Worm (Caenorhabditis elegans) whole organism, L2 larva: Measurements from ENCODE around the gene patr-1.
A peak's percentile ranks its signal among the peaks of the same experiment; 100 is the strongest.

Experiments
- C34F6.9 ChIP-seq: fragments of 150-350 bp; optimal IDR thresholded peaks from 2 replicates; lab custom pipeline; 2014; ENCODE audit warnings: missing biosample characterization, missing genetic modification characterization
- F13H6.1 ChIP-seq: sonication (generic microtip); optimal IDR thresholded peaks from 2 replicates; lab custom pipeline; 2016; ENCODE audit warnings: missing genetic modification characterization, missing compliant biosample characterization
- R02D3.7 ChIP-seq: fragments of 150-350 bp; optimal IDR thresholded peaks from 2 replicates; lab custom pipeline; 2014; ENCODE audit warnings: missing biosample characterization, missing genetic modification characterization
- Y55F3AM.14 ChIP-seq: fragments of 200-800 bp; sonication (Bioruptor generic); optimal IDR thresholded peaks from 2 replicates; lab custom pipeline; 2018; ENCODE audit warnings: mild to moderate bottlenecking, missing genetic modification characterization, missing compliant biosample characterization
- ZK546.5 ChIP-seq: sonication (generic microtip); optimal IDR thresholded peaks from 2 replicates; lab custom pipeline; 2017; ENCODE audit warnings: missing biosample characterization, missing genetic modification characterization
- alr-1 ChIP-seq: fragments of 150-350 bp; optimal IDR thresholded peaks from 2 replicates; lab custom pipeline; 2014; ENCODE audit warnings: missing biosample characterization, missing genetic modification characterization
- aly-2 ChIP-seq: fragments of 150-350 bp; optimal IDR thresholded peaks from 2 replicates; lab custom pipeline; 2014; ENCODE audit warnings: missing biosample characterization, missing genetic modification characterization
- ama-1 ChIP-seq: fragments of 150-350 bp; optimal IDR thresholded peaks from 2 replicates; lab custom pipeline; 2018; ENCODE audit warnings: inconsistent platforms
- blmp-1 ChIP-seq: sonication (generic microtip); optimal IDR thresholded peaks from 2 replicates; lab custom pipeline; 2017; ENCODE audit warnings: missing genetic modification characterization, mild to moderate bottlenecking, missing compliant biosample characterization, antibody characterized with exemption, moderate library complexity; ENCODE audit not compliant: insufficient read depth
- ceh-16 ChIP-seq: fragments of 150-350 bp; optimal IDR thresholded peaks from 2 replicates; lab custom pipeline; 2014; ENCODE audit warnings: missing biosample characterization, missing genetic modification characterization
- ceh-82 ChIP-seq: fragments of 150-350 bp; optimal IDR thresholded peaks from 2 replicates; lab custom pipeline; 2014; ENCODE audit warnings: missing biosample characterization, missing genetic modification characterization
- crh-2 ChIP-seq: sonication (generic microtip); optimal IDR thresholded peaks from 2 replicates; lab custom pipeline; 2017; ENCODE audit warnings: missing biosample characterization, missing genetic modification characterization
- dmd-4 ChIP-seq: sonication (generic microtip); optimal IDR thresholded peaks from 2 replicates; lab custom pipeline; 2017; ENCODE audit warnings: missing biosample characterization, missing genetic modification characterization
- egl-27 ChIP-seq: sonication (generic microtip); optimal IDR thresholded peaks from 3 replicates; lab custom pipeline; 2017; ENCODE audit warnings: missing biosample characterization, missing genetic modification reagents, missing genetic modification characterization
- elt-1 ChIP-seq: fragments of 150-350 bp; optimal IDR thresholded peaks from 2 replicates; lab custom pipeline; 2014; ENCODE audit warnings: missing biosample characterization, missing genetic modification characterization
- elt-3 ChIP-seq: sonication (generic microtip); optimal IDR thresholded peaks from 2 replicates; lab custom pipeline; 2017; ENCODE audit warnings: missing biosample characterization, missing genetic modification characterization
- fos-1 ChIP-seq: fragments of 150-350 bp; optimal IDR thresholded peaks from 2 replicates; lab custom pipeline; 2014; ENCODE audit warnings: missing biosample characterization, missing genetic modification characterization
- gmeb-1 ChIP-seq: fragments of 150-350 bp; optimal IDR thresholded peaks from 2 replicates; lab custom pipeline; 2014; ENCODE audit warnings: missing biosample characterization, missing genetic modification characterization
- lin-11 ChIP-seq: fragments of 150-350 bp; sonication (generic microtip); optimal IDR thresholded peaks from 2 replicates; lab custom pipeline; 2014; ENCODE audit warnings: missing biosample characterization, missing genetic modification characterization, inconsistent platforms, mixed read lengths
- lin-13 ChIP-seq: fragments of 150-350 bp; optimal IDR thresholded peaks from 2 replicates; lab custom pipeline; 2014; ENCODE audit warnings: missing biosample characterization, missing genetic modification reagents, missing genetic modification characterization
- lin-39 ChIP-seq: fragments of 150-350 bp; optimal IDR thresholded peaks from 2 replicates; lab custom pipeline; 2014; ENCODE audit warnings: missing biosample characterization, missing genetic modification reagents, missing genetic modification characterization
- lsy-2 ChIP-seq, 2 experiments: fragments of 150-350 bp in 1 of 2; sonication (generic microtip) in 1 of 2; optimal IDR thresholded peaks; 2 replicates each; lab custom pipeline; 2014 to 2017; ENCODE audit warnings: missing biosample characterization in 2 of 2, missing genetic modification characterization in 2 of 2
- mab-5 ChIP-seq: fragments of 150-350 bp; optimal IDR thresholded peaks from 2 replicates; lab custom pipeline; 2014; ENCODE audit warnings: missing biosample characterization, missing genetic modification characterization
- mbf-1 ChIP-seq: sonication (generic microtip); optimal IDR thresholded peaks from 2 replicates; lab custom pipeline; 2017; ENCODE audit warnings: missing biosample characterization, missing genetic modification characterization
- mdl-1 ChIP-seq, 2 experiments: fragments of 150-350 bp in 1 of 2; sonication (generic microtip) in 1 of 2; optimal IDR thresholded peaks; 2 replicates each; lab custom pipeline; 2017; ENCODE audit warnings: missing biosample characterization in 2 of 2, missing genetic modification characterization in 2 of 2
- nhr-11 ChIP-seq: fragments of 150-350 bp; optimal IDR thresholded peaks from 2 replicates; lab custom pipeline; 2014; ENCODE audit warnings: missing biosample characterization, missing genetic modification characterization
- nhr-12 ChIP-seq: fragments of 150-350 bp; optimal IDR thresholded peaks from 2 replicates; lab custom pipeline; 2014; ENCODE audit warnings: missing biosample characterization, missing genetic modification characterization
- nhr-129 ChIP-seq: fragments of 150-350 bp; optimal IDR thresholded peaks from 2 replicates; lab custom pipeline; 2014; ENCODE audit warnings: missing biosample characterization, missing genetic modification characterization
- nhr-21 ChIP-seq: fragments of 150-350 bp; optimal IDR thresholded peaks from 2 replicates; lab custom pipeline; 2014; ENCODE audit warnings: missing biosample characterization, missing genetic modification characterization
- nhr-25 ChIP-seq: fragments of 150-350 bp; sonication (generic microtip); optimal IDR thresholded peaks from 3 replicates; lab custom pipeline; 2014; ENCODE audit warnings: missing biosample characterization, missing genetic modification characterization
- nhr-77 ChIP-seq: fragments of 150-350 bp; optimal IDR thresholded peaks from 2 replicates; lab custom pipeline; 2014; ENCODE audit warnings: missing biosample characterization, missing genetic modification characterization
- peb-1 ChIP-seq: fragments of 150-350 bp; optimal IDR thresholded peaks from 2 replicates; lab custom pipeline; 2014; ENCODE audit warnings: missing biosample characterization, missing genetic modification characterization
- sem-4 ChIP-seq: fragments of 150-350 bp; optimal IDR thresholded peaks from 2 replicates; lab custom pipeline; 2014; ENCODE audit warnings: missing biosample characterization, missing genetic modification reagents, missing genetic modification characterization
- sma-3 ChIP-seq: sonication (generic microtip); optimal IDR thresholded peaks from 2 replicates; lab custom pipeline; 2016; ENCODE audit warnings: missing genetic modification reagents, missing genetic modification characterization, missing compliant biosample characterization
- sma-9 ChIP-seq, 2 experiments: fragments of 150-350 bp in 1 of 2; sonication (generic microtip) in 1 of 2; optimal IDR thresholded peaks; 2 replicates each; lab custom pipeline; 2014 to 2016; ENCODE audit warnings: missing genetic modification characterization in 2 of 2, mild to moderate bottlenecking in 1 of 2, missing biosample characterization in 1 of 2, missing compliant biosample characterization in 1 of 2, missing genetic modification reagents in 1 of 2, moderate library complexity in 1 of 2
- snpc-4 ChIP-seq: fragments of 150-350 bp; optimal IDR thresholded peaks from 2 replicates; lab custom pipeline; 2014; ENCODE audit warnings: missing biosample characterization, missing genetic modification characterization
- unc-55 ChIP-seq: fragments of 150-350 bp; sonication (generic microtip); optimal IDR thresholded peaks from 3 replicates; lab custom pipeline; 2014; ENCODE audit warnings: missing biosample characterization, missing genetic modification reagents, missing genetic modification characterization
- zag-1 ChIP-seq: fragments of 150-350 bp; optimal IDR thresholded peaks from 2 replicates; lab custom pipeline; 2014; ENCODE audit warnings: missing biosample characterization, missing genetic modification characterization
- ztf-1 ChIP-seq: fragments of 200-800 bp; sonication (Bioruptor generic); conservative IDR thresholded peaks from 2 replicates; pipeline ENCODE4 v1.3.6; 2022; ENCODE audit warnings: missing genetic modification characterization, missing compliant biosample characterization
- ztf-11 ChIP-seq: sonication (generic microtip); optimal IDR thresholded peaks from 2 replicates; lab custom pipeline; 2017; ENCODE audit warnings: missing biosample characterization, missing genetic modification characterization
- ztf-4 ChIP-seq: fragments of 150-350 bp; optimal IDR thresholded peaks from 2 replicates; lab custom pipeline; 2014; ENCODE audit warnings: missing biosample characterization, missing genetic modification characterization

patr-1 gene

DNA sequence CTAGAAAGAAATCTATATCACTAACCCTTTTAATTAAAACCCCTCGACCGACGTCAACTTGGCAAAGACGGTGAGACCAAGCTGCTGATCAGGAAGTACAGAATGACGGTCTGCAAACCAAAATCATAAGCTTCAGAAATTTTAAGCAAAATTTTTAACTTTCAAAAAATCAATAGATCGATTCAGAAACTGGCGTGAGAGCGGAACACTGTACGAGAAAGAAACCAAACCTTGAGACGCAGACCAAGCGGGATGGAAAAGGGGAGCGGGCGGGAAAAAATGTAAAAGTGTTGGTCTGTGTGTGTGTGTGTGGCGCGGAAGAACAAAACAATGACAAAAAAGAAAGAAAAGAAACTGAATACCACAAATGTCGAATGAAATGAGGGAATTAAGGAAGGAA, 29.2 kb downstream of the patr-1 start, which contains the start of the genes F44E5.17 and gpb-1:
Gene F44E5.17 (minus strand): TSS at position 101 of the 400 bp plus-strand sequence.
Gene gpb-1 (minus strand): TSS at position 118 of the 400 bp plus-strand sequence.
- no peak for TF ChIP-seq nhr-77 (tag; lab: Kevin White, UChicago)
- TF ChIP-seq elt-3 (tag; lab: Kevin White, UChicago): no peak
- no peak for TF ChIP-seq ztf-1 (GFP tag; lab: Robert Waterston, UW)
- no peak for TF ChIP-seq mdl-1 (tag; optimal IDR thresholded peaks at IDR 0.05; lab: Kevin White, UChicago)
- TF ChIP-seq nhr-11: no peak
- TF ChIP-seq elt-1 (tag; lab: Kevin White, UChicago): no peak
- TF ChIP-seq egl-27: no peak
- no peak for TF ChIP-seq sem-4
- no peak for TF ChIP-seq nhr-21 (tag; lab: Kevin White, UChicago)
- TF ChIP-seq mab-5 (tag; lab: Kevin White, UChicago): no peak
- TF ChIP-seq aly-2: no peak
- TF ChIP-seq unc-55 (GFP tag; lab: Kevin White, UChicago): no peak
- no peak for TF ChIP-seq mbf-1 (tag; lab: Kevin White, UChicago)
- TF ChIP-seq sma-3: no peak
- TF ChIP-seq, all 48 proteins: peak for 0

DNA sequence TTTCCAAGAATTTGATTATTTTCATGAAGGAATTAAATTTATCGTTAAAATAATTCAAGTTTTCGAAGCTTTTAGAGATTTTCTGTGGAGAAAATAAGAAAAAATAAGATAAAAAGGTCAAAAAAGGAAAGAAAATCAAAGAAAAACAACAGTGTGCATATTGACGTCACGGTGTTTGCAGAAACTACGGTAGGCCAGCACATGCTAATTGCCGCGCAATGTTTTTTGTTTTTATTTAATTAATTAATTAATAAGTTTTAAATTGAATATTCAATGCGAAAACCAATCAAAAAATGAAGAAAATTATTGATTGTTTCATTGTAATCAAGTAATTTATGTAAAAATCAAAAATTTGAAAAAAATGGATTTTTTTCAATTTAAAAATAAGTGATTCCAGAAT, 29.9 kb downstream of the patr-1 start:
- TF ChIP-seq ztf-4 (tag; lab: Kevin White, UChicago): no peak
- peak; percentile 29 to 92 for TF ChIP-seq lsy-2 (tag; optimal IDR thresholded peaks at IDR 0.05; lab: Kevin White, UChicago)
- no peak for TF ChIP-seq lin-39 (tag; lab: Kevin White, UChicago)
- TF ChIP-seq ztf-1 (GFP tag; lab: Robert Waterston, UW): no peak
- no peak for TF ChIP-seq nhr-25 (tag; lab: Kevin White, UChicago)
- no peak for TF ChIP-seq blmp-1 (tag; lab: Kevin White, UChicago)
- TF ChIP-seq mab-5 (tag; lab: Kevin White, UChicago): no peak
- TF ChIP-seq fos-1: no peak
- no peak for TF ChIP-seq elt-3 (tag; lab: Kevin White, UChicago)
- TF ChIP-seq peb-1 (tag; lab: Kevin White, UChicago): no peak
- no peak for TF ChIP-seq Y55F3AM.14 (GFP tag; lab: Kevin White, UChicago)
- no peak for TF ChIP-seq R02D3.7
- no peak for TF ChIP-seq ceh-16 (tag; lab: Kevin White, UChicago)
- no peak for TF ChIP-seq dmd-4 (tag; lab: Kevin White, UChicago)
- no peak for TF ChIP-seq alr-1 (tag; lab: Kevin White, UChicago)
- TF ChIP-seq mdl-1 (tag; optimal IDR thresholded peaks at IDR 0.05; lab: Kevin White, UChicago): no peak
- peak; percentile 33 for TF ChIP-seq unc-55 (GFP tag; lab: Kevin White, UChicago)
- no peak for TF ChIP-seq F13H6.1 (tag; lab: Kevin White, UChicago)
- no peak for TF ChIP-seq lin-11 (tag; lab: Kevin White, UChicago)
- no peak for TF ChIP-seq nhr-21 (tag; lab: Kevin White, UChicago)
- TF ChIP-seq mbf-1 (tag; lab: Kevin White, UChicago): no peak
- peak; percentile 8 for TF ChIP-seq lin-13
- no peak for TF ChIP-seq gmeb-1 (tag; lab: Kevin White, UChicago)
- TF ChIP-seq crh-2 (tag; lab: Kevin White, UChicago): no peak
- no peak for TF ChIP-seq ztf-11 (tag; lab: Kevin White, UChicago)

DNA sequence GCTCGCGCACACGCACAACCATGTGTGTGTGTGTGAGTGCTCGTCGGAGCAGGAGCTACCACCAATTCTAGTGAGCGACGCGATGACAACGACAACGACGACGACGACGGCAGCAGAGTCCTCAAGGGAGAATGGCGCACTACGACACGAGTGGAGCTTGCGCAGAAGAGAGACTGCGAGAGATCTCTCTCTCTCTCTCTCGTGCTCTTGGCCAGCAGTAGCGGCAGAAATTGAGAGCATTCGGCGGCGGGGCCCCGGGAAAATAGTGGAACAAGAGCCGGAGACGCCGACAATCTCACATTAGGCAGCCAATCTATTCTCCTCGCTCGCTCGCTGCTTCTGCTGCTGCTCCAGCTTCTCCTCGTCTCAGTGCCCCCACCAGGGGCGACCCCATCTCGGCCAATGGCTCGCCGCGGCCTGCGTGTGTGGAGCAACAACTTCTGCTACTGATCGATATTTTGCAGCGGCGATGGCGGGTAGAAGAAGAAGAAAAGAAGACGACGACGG, 30.9 kb downstream of the patr-1 start:
- TF ChIP-seq ztf-11 (tag; lab: Kevin White, UChicago) (peak; percentile 29), mdl-1 (tag; optimal IDR thresholded peaks at IDR 0.05; lab: Kevin White, UChicago) (peak; percentile 49 to 76), egl-27 (peak; percentile 2), sma-3 (no peak), lsy-2 (tag; optimal IDR thresholded peaks at IDR 0.05; lab: Kevin White, UChicago) (peak; percentile 34 to 62), C34F6.9 (tag; lab: Kevin White, UChicago) (peak; percentile 68), zag-1 (tag; lab: Kevin White, UChicago) (peak; percentile 90), alr-1 (tag; lab: Kevin White, UChicago) (no peak), nhr-25 (tag; lab: Kevin White, UChicago) (no peak), lin-13 (peak; percentile 19), peb-1 (tag; lab: Kevin White, UChicago) (no peak), nhr-11 (no peak), mab-5 (tag; lab: Kevin White, UChicago) (peak; percentile 33), ama-1 (lab: Kevin White, UChicago) (no peak), lin-39 (tag; lab: Kevin White, UChicago) (no peak), Y55F3AM.14 (GFP tag; lab: Kevin White, UChicago) (peak; percentile 72), lin-11 (tag; lab: Kevin White, UChicago) (peak; percentile 72), ztf-4 (tag; lab: Kevin White, UChicago) (peak; percentile 66), fos-1 (peak; percentile 14), aly-2 (no peak), snpc-4 (tag; lab: Kevin White, UChicago) (no peak), nhr-12 (no peak), F13H6.1 (tag; lab: Kevin White, UChicago) (peak; percentile 88), crh-2 (tag; lab: Kevin White, UChicago) (peak; percentile 26), unc-55 (GFP tag; lab: Kevin White, UChicago) (peak; percentile 59), ceh-82 (tag; lab: Kevin White, UChicago) (peak; percentile 39), nhr-21 (tag; lab: Kevin White, UChicago) (peak; percentile 15), nhr-129 (peak; percentile 78), sma-9 (GFP tag; optimal IDR thresholded peaks at IDR 0.05; lab: Kevin White, UChicago) (peak; percentile 53), sma-9 (tag; optimal IDR thresholded peaks at IDR 0.05; lab: Kevin White, UChicago) (no peak), elt-3 (tag; lab: Kevin White, UChicago) (no peak), ZK546.5 (tag; lab: Kevin White, UChicago) (no peak)
